Fruit fly (Drosophila melanogaster): ENCODE data around the gene CG5273.
A peak's percentile ranks its signal among the peaks of the same experiment; 100 is the strongest.

CG5273 gene

dm6 chrX:713249-713898 lies 46.0 kb upstream of the CG5273 start (continued):
- TF ChIP-seq OdsH (GFP tag; optimal IDR thresholded peaks at IDR 0.05) (no peak), Gug (GFP tag; IDR thresholded peaks at IDR 0.05) (no peak), CG10669 (GFP tag; optimal IDR thresholded peaks at IDR 0.05) (peak; percentile 27), spab (GFP tag; optimal IDR thresholded peaks at IDR 0.05) (no peak), Eip78C (GFP tag) (peak; percentile 71), CG6276 (GFP tag; optimal IDR thresholded peaks at IDR 0.05) (no peak), eg (GFP tag; IDR thresholded peaks at IDR 0.05) (0 out of 3 replicates have a peak, but pooled peaks have one; percentile 24), CG11762 (GFP tag; optimal IDR thresholded peaks at IDR 0.05; ENCODE audit: insufficient read depth) (no peak), Ets21C (GFP tag; optimal IDR thresholded peaks at IDR 0.05) (no peak), CG32006 (GFP tag; optimal IDR thresholded peaks at IDR 0.05) (peak; percentile 17), CG8319 (GFP tag; optimal IDR thresholded peaks at IDR 0.05) (no peak), CG34406 (GFP tag; optimal IDR thresholded peaks at IDR 0.05) (no peak), Hr39 (GFP tag; optimal IDR thresholded peaks at IDR 0.05) (no peak), svp (GFP tag) (peak; percentile 32), CG10631 (GFP tag; optimal IDR thresholded peaks at IDR 0.05) (no peak)

DNA sequence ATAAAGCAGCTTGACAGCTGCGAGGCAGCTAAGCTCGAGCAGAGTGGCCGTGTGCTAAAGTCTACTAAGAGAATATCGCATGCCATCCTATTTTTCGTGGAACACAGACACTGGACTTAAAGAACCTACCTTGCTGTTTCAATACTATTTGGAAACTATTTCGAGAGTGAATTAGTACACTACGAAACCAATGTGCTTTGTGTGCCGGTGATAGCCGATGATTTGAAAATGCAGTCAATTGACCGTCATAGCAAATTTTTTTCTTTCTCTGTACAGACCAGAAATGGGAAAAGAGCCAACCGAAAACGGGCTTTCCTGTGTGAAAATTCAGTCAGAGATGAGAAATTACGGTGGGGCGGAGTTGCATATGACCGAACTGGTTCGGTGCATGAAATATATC lies 44.0 kb upstream of the CG5273 start:
- TF ChIP-seq Eip75B (GFP tag; optimal IDR thresholded peaks at IDR 0.05) = no peak
- TF ChIP-seq CG4318 (GFP tag; optimal IDR thresholded peaks at IDR 0.05) = peak; percentile 9
- peak; percentile 28 for TF ChIP-seq dac (GFP tag; optimal IDR thresholded peaks at IDR 0.05)
- no peak for TF ChIP-seq lz (GFP tag; optimal IDR thresholded peaks at IDR 0.05)
- TF ChIP-seq CG15336 (GFP tag; IDR thresholded peaks at IDR 0.05) = peak; percentile 67
- TF ChIP-seq Sox14 (GFP tag; optimal IDR thresholded peaks at IDR 0.05) = peak; percentile 18
- peak; percentile 21; the same call in 2 of the 3 replicates for TF ChIP-seq CG6163 (GFP tag; IDR thresholded peaks at IDR 0.05)
- no peak for TF ChIP-seq CG9139 (GFP tag; optimal IDR thresholded peaks at IDR 0.05)
- TF ChIP-seq CG1621 (tag; optimal IDR thresholded peaks at IDR 0.05) = no peak
- no peak for TF ChIP-seq spab (GFP tag; optimal IDR thresholded peaks at IDR 0.05)
- no peak for TF ChIP-seq Eip93F (GFP tag; optimal IDR thresholded peaks at IDR 0.05)
- TF ChIP-seq Smox (GFP tag; optimal IDR thresholded peaks at IDR 0.05) = no peak
- peak; percentile 44 for TF ChIP-seq CG6276 (GFP tag; optimal IDR thresholded peaks at IDR 0.05)
- peak; percentile 68 for TF ChIP-seq Eip78C (GFP tag)
- TF ChIP-seq eg (GFP tag; IDR thresholded peaks at IDR 0.05) = peak; percentile 74
- 0 out of 2 replicates have a peak, but pooled peaks have one; percentile 10 for TF ChIP-seq Gug (GFP tag; IDR thresholded peaks at IDR 0.05)
- peak; percentile 74 for TF ChIP-seq CG32006 (GFP tag; optimal IDR thresholded peaks at IDR 0.05)
- peak; percentile 14 for TF ChIP-seq achi (GFP tag; optimal IDR thresholded peaks at IDR 0.05)
- TF ChIP-seq pdm3 (GFP tag; optimal IDR thresholded peaks at IDR 0.05) = no peak
- peak; percentile 47 for TF ChIP-seq Hr4 (GFP tag; optimal IDR thresholded peaks at IDR 0.05)
- TF ChIP-seq CG3919 (GFP tag; optimal IDR thresholded peaks at IDR 0.05) = peak; percentile 25
- peak; percentile 56; the same call in 1 of the 3 replicates for TF ChIP-seq CG8119 (GFP tag; IDR thresholded peaks at IDR 0.05)

- no peak for TF ChIP-seq Eip78C (GFP tag)
Measured at dm6 chrX:717893-718292, 41.5 kb upstream of the CG5273 start.

DNA sequence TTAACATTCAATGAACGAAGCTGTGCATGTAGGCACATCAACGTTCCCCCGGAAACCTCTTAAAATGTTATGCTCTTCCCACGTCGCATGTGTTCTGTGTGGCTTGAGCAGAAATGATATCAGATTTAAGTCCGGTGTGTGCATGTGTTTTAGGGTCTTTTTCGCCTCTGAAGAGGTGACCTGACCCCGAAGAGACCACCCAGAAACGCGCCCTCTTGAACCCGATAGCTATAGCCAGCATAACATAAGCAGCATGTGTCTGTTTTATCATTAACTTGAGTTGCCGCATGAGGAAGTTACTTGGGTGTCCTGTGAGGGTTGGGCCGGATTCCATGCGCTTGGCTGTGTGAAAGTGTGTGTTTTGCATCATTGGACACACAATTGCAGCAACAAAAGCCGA lies 40.4 kb upstream of the CG5273 start:
- TF ChIP-seq Lpt (GFP tag; optimal IDR thresholded peaks at IDR 0.05) (no peak), CG8632 (GFP tag; optimal IDR thresholded peaks at IDR 0.05) (no peak), Eip78C (GFP tag) (no peak), CG32006 (GFP tag; optimal IDR thresholded peaks at IDR 0.05) (no peak), svp (GFP tag) (no peak)

dm6 chrX:724496-724895 lies 34.9 kb upstream of the CG5273 start:
- TF ChIP-seq CG3032 (tag; optimal IDR thresholded peaks at IDR 0.05) (no peak), achi (GFP tag; optimal IDR thresholded peaks at IDR 0.05) (peak; percentile 72), Met (GFP tag; optimal IDR thresholded peaks at IDR 0.05) (no peak), CG1621 (tag; optimal IDR thresholded peaks at IDR 0.05) (no peak), fd59A (GFP tag; optimal IDR thresholded peaks at IDR 0.05) (no peak), topi (GFP tag; optimal IDR thresholded peaks at IDR 0.05) (peak; percentile 1), CG7368 (GFP tag; optimal IDR thresholded peaks at IDR 0.05) (no peak), CG8319 (GFP tag; optimal IDR thresholded peaks at IDR 0.05) (no peak), CG11294 (GFP tag; IDR thresholded peaks at IDR 0.05) (peak; percentile 46), CG8119 (GFP tag; IDR thresholded peaks at IDR 0.05) (peak; percentile 82), spab (GFP tag; optimal IDR thresholded peaks at IDR 0.05) (no peak), Blimp-1 (GFP tag; optimal IDR thresholded peaks at IDR 0.05) (no peak), CG16779 (tag; optimal IDR thresholded peaks at IDR 0.05) (no peak), dac (GFP tag; optimal IDR thresholded peaks at IDR 0.05) (peak; percentile 75), CG6808 (GFP tag; optimal IDR thresholded peaks at IDR 0.05) (no peak), fd85E (GFP tag; optimal IDR thresholded peaks at IDR 0.05) (no peak), CG34406 (GFP tag; optimal IDR thresholded peaks at IDR 0.05) (peak; percentile 25), Hr4 (GFP tag; optimal IDR thresholded peaks at IDR 0.05) (no peak), CG32006 (GFP tag; optimal IDR thresholded peaks at IDR 0.05) (peak; percentile 88), eg (GFP tag; IDR thresholded peaks at IDR 0.05) (0 out of 3 replicates have a peak, but pooled peaks have one; percentile 34)
